Worm (Caenorhabditis elegans) whole organism, L4 larva: ENCODE data around the gene C10G8.2.

Experiments used
- ZK337.2 ChIP-seq: fragments of 200-800 bp; sonication (Bioruptor generic); IDR thresholded peaks from 2 replicates; pipeline ENCODE4 v1.3.6; 2022; ENCODE audit warnings: missing genetic modification reagents, missing genetic modification characterization, missing compliant biosample characterization
- ama-1 ChIP-seq: fragments of 150-350 bp; optimal IDR thresholded peaks from 2 replicates; lab custom pipeline; 2014; ENCODE audit warnings: inconsistent platforms, mixed read lengths
- attf-4 ChIP-seq: sonication (generic microtip); optimal IDR thresholded peaks from 3 replicates; lab custom pipeline; 2017; ENCODE audit warnings: missing biosample characterization, missing genetic modification characterization
- ceh-20 ChIP-seq: fragments of 200-800 bp; sonication (Bioruptor generic); IDR thresholded peaks from 2 replicates; pipeline ENCODE4 v1.3.6; 2022; ENCODE audit warnings: missing genetic modification reagents, missing genetic modification characterization, missing compliant biosample characterization
- ceh-28 ChIP-seq: fragments of 150-350 bp; optimal IDR thresholded peaks from 2 replicates; lab custom pipeline; 2014; ENCODE audit warnings: missing biosample characterization, missing genetic modification reagents, missing genetic modification characterization
- egl-27 ChIP-seq: sonication (generic microtip); optimal IDR thresholded peaks from 3 replicates; lab custom pipeline; 2017; ENCODE audit warnings: missing biosample characterization, missing genetic modification reagents, missing genetic modification characterization
- hlh-30 ChIP-seq: sonication (generic microtip); optimal IDR thresholded peaks from 2 replicates; lab custom pipeline; 2017; ENCODE audit warnings: antibody characterized with exemption, mild to moderate bottlenecking, missing genetic modification characterization, missing compliant biosample characterization; ENCODE audit not compliant: insufficient read depth
- lin-13 ChIP-seq: fragments of 150-350 bp; optimal IDR thresholded peaks from 2 replicates; lab custom pipeline; 2014; ENCODE audit warnings: missing biosample characterization, missing genetic modification reagents, missing genetic modification characterization
- lsy-2 ChIP-seq, 2 experiments: fragments of 150-350 bp in 1 of 2; sonication (generic microtip) in 1 of 2; optimal IDR thresholded peaks; 2 replicates each; lab custom pipeline; 2014 to 2017; ENCODE audit warnings: missing biosample characterization in 2 of 2, missing genetic modification characterization in 2 of 2
- nhr-48 ChIP-seq: sonication (generic microtip); optimal IDR thresholded peaks from 2 replicates; lab custom pipeline; 2016; ENCODE audit warnings: mild to moderate bottlenecking, missing genetic modification characterization, missing compliant biosample characterization
- pqm-1 ChIP-seq: sonication (generic microtip); optimal IDR thresholded peaks from 2 replicates; lab custom pipeline; 2017; ENCODE audit warnings: missing biosample characterization, missing genetic modification characterization
- unc-62 ChIP-seq, 3 experiments: fragments of 150-350 bp in 1 of 3; sonication (generic microtip); optimal IDR thresholded peaks in 2 of 3; peaks in 1 of 3; 1 replicate in 1 of 3; 2 replicates in 2 of 3; lab custom pipeline; 2014 to 2017; ENCODE audit warnings: missing biosample characterization in 3 of 3, missing genetic modification characterization in 3 of 3, missing genetic modification reagents in 3 of 3, missing genotype in 1 of 3
- vab-7 ChIP-seq: fragments of 200-800 bp; sonication (Bioruptor generic); IDR thresholded peaks from 2 replicates; pipeline ENCODE4 v1.3.6; 2022; ENCODE audit warnings: missing genetic modification reagents, missing genetic modification characterization, missing compliant biosample characterization

ce11 chrV:5334588-5334987, 20.4 kb downstream of the C10G8.2 start, which contains the start of gene srg-28:
- TF ChIP-seq ceh-28 (tag; lab: Kevin White, UChicago) (no peak), ama-1 (no peak), pqm-1 (tag; lab: Kevin White, UChicago) (no peak), nhr-48 (tag; lab: Kevin White, UChicago) (no peak), lin-13 (GFP tag; lab: Kevin White, UChicago) (no peak), vab-7 (GFP tag; lab: Robert Waterston, UW) (no peak), ZK337.2 (no peak), attf-4 (tag; lab: Kevin White, UChicago) (no peak), hlh-30 (tag; lab: Kevin White, UChicago) (no peak), ceh-20 (GFP tag; lab: Robert Waterston, UW) (no peak), unc-62 (GFP tag; optimal IDR thresholded peaks at IDR 0.05 in 1 of 2; lab: Kevin White, UChicago) (no peak), unc-62 (tag; optimal IDR thresholded peaks at IDR 0.05; lab: Kevin White, UChicago) (no peak), lsy-2 (tag; optimal IDR thresholded peaks at IDR 0.05; lab: Kevin White, UChicago) (no peak), egl-27 (tag; lab: Kevin White, UChicago) (no peak)
